Fruit fly (Drosophila melanogaster): ENCODE results near the gene CG11498.

dm6 chr3R:30129019-30129418, 31.3 kb downstream of the CG11498 start, which contains the start of gene Ppi1:
- TF ChIP-seq Hnf4 (GFP tag; optimal IDR thresholded peaks at IDR 0.05) (no peak), dl (GFP tag; optimal IDR thresholded peaks at IDR 0.05; ENCODE audit: insufficient read depth in 1 of 2, partially characterized antibody in 2 of 2) (no peak), dsf (GFP tag; optimal IDR thresholded peaks at IDR 0.05; ENCODE audit: borderline replicate concordance) (no peak), brk (GFP tag; optimal IDR thresholded peaks at IDR 0.05) (no peak), Myc (optimal IDR thresholded peaks at IDR 0.05) (no peak), Dif (GFP tag; optimal IDR thresholded peaks at IDR 0.05; ENCODE audit: partially characterized antibody) (no peak), psq (GFP tag; optimal IDR thresholded peaks at IDR 0.05) (no peak), h (GFP tag; optimal IDR thresholded peaks at IDR 0.05) (no peak), Jra (GFP tag; optimal IDR thresholded peaks at IDR 0.05) (no peak)
